Worm (Caenorhabditis elegans): ENCODE measurements around the gene rpl-23.

ce11 chrIII:5710676-5711075, 4.7 kb upstream of the rpl-23 start:
- TF ChIP-seq elt-3 (tag; optimal IDR thresholded peaks at IDR 0.05): no peak
- TF ChIP-seq nhr-237 (tag; optimal IDR thresholded peaks at IDR 0.05): no peak
- no peak for TF ChIP-seq egl-27 (tag; optimal IDR thresholded peaks at IDR 0.05)
